Worm (Caenorhabditis elegans): Measurements from ENCODE around the gene oac-22.

Gene oac-22

DNA sequence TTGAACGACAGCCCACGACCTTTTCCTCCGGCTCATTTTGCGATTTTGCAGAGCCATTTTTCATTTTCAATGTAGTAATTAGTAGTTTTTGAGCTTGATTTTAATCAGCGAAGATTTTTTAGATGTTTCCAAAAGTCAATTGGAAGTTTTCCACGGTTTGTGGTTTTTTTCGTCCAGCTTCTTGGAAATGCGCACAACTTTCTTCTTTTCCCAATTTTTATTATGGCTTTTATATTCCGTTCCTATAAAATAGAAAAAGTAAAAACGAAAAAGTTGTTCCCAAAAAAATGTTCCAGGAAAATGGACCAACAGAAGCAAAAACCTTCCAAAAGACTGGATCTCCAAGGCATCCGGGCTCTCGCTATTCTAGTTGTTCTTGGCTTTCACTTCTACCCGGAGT, at the start of gene oac-22:
TSS of gene oac-22 (plus strand) at position 301 of the 400 bp plus-strand sequence.
- TF ChIP-seq him-1 (tag; optimal IDR thresholded peaks at IDR 0.05) = no peak
- no peak for TF ChIP-seq W03F9.2 (tag; optimal IDR thresholded peaks at IDR 0.05)
- no peak for TF ChIP-seq dao-5 (tag; optimal IDR thresholded peaks at IDR 0.05)

DNA sequence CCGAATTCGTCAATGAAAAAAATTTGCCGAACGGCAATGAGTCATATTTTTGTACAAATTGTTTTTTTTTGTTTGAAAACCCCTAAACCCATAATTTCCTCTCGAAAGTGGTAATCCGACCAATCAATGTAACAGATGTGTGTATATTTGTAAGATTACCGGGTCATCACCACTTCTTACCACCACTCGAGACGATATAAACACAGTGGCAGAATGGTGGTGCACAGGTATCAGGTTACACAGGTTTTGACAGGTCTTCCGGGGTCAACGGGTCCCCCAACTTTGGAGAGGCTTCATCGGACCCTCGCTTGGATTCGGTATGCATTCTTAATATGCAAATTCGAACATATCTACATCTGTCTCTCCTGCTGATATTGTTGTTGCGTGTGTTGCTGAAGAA, 46.8 kb upstream of the oac-22 start:
- no peak for TF ChIP-seq W03F9.2 (tag; optimal IDR thresholded peaks at IDR 0.05)

DNA sequence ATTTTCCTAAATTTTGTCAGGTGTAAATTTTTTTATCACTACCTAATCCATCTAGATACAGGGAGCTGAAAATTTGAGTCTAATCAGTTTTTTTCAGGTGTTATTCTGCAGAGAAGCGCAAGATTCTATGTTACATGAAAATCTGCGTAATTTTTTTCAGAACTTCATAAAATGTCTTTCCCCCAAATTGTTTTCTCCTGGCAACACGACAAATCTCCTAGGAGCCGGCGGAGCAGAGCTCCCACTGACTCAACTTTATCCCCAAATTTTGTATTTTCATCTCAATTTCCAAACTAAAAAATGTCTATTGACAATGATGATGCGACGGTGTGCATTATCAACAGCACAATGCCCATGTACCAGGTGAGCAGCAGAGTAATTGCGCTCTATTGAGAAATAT, 46.0 kb upstream of the oac-22 start, which contains the start of gene F28F9.2:
TSS of gene F28F9.2 (plus strand) at position 301 of the 400 bp plus-strand sequence.
- TF ChIP-seq W03F9.2 (tag; optimal IDR thresholded peaks at IDR 0.05) = no peak
- TF ChIP-seq him-1 (tag; optimal IDR thresholded peaks at IDR 0.05) = no peak
- TF ChIP-seq dao-5 (tag; optimal IDR thresholded peaks at IDR 0.05) = no peak

DNA sequence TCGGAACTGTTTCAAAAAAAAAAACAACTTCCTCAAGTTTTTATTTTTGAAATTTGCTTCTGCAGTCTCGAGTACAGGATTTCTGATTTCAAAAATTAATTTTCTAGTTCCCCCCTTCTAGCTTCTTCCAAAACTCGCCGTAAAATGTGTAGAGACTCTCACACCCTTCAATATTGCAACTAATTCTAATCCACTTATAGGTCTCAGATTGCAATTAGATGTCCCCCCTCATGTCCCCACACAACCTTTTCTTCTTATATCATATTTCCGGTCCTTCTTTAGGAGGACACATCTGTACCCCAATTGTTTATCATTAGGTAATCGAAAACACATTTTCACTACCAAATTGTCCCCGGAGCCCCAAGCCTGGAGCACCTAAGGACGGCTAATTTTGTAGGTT, 45.0 kb upstream of the oac-22 start:
- no peak for TF ChIP-seq W03F9.2 (tag; optimal IDR thresholded peaks at IDR 0.05)
- no peak for TF ChIP-seq dao-5 (tag; optimal IDR thresholded peaks at IDR 0.05)
- no peak for TF ChIP-seq him-1 (tag; optimal IDR thresholded peaks at IDR 0.05)

DNA sequence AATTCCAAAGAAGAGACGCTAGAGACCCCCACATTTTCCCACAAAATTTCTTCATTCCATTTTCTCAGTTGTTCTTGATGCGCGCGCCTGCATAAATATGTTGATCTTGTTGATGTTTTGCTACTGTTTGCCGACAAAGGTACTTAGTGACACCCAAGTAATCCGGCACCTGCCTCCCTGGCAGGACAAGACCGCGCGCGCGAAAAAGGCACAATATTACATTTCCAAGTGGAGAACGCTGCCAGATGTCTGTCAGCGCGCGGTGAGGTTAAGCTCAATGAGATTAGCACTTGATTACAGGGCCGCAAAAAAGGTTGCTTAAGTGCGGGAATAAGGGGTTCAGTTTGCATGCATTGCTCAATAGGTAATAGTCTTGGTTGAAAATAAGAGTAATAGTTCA, 43.9 kb upstream of the oac-22 start:
- TF ChIP-seq dao-5 (tag; optimal IDR thresholded peaks at IDR 0.05) = no peak
- no peak for TF ChIP-seq him-1 (tag; optimal IDR thresholded peaks at IDR 0.05)
- no peak for TF ChIP-seq W03F9.2 (tag; optimal IDR thresholded peaks at IDR 0.05)

DNA sequence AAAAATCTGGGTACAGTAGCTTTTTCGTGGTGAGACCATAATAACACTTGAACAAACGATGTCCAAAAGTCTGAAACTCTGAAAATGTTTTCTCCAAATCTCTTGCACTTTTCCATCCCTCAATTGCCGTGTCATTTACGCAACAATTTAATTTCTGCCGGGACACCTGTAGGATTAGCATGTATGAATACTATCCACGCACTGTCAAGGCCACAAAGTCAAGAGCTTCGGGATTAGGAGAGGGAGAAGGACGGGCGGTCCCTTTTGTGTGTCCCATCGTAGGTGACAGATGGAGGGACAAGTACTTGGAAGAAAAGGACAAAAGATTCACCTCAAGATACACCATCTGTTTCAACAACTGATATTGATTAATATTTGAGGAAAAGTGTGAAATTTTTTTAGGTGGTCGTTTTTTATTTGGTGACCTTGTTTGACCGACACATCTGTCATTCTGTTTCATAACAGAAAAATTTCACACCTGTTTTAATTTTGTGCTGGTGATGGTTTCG, 42.4 kb upstream of the oac-22 start:
- no peak for TF ChIP-seq W03F9.2 (tag; optimal IDR thresholded peaks at IDR 0.05)
- TF ChIP-seq dao-5 (tag; optimal IDR thresholded peaks at IDR 0.05) = no peak
- TF ChIP-seq him-1 (tag; optimal IDR thresholded peaks at IDR 0.05) = no peak

DNA sequence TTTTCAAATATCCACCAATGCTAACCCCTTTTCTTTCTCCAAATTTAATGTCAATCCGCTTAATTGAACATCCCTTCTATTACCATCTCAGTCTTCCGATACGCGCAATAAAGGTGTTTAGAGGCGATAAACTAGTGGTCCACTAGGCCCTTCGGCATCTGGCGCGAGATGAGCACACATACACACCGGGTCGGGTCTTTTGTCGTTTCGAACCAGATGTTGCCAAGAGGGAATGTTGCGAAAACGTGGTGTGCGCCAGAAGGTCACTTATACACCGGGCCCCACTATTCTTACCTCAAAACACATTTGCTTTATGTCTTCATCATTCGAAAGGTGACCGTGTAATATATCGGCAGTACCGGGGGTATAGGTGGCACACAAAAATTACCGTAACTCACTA, 41.5 kb upstream of the oac-22 start:
- TF ChIP-seq W03F9.2 (tag; optimal IDR thresholded peaks at IDR 0.05) = no peak

DNA sequence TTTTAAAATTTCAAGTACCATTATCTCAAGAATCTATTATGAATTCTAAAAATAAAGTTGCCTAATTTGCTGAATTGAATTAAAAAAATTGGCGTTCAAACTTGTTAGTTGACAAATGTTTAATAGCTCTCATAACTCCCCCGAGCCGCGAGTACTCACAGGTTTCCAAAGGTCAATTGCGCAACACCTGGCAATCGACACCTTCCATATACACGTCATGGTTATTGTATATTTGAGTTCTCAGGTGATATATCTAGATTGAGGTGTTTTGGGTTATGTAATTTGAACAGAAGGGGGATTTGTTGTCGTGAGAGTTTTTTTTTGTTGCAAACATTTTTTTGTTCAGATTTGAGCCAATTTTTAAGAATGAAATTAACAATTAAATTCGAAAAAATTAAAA, 40.9 kb upstream of the oac-22 start:
- no peak for TF ChIP-seq W03F9.2 (tag; optimal IDR thresholded peaks at IDR 0.05)
- no peak for TF ChIP-seq dao-5 (tag; optimal IDR thresholded peaks at IDR 0.05)
- TF ChIP-seq him-1 (tag; optimal IDR thresholded peaks at IDR 0.05) = no peak

DNA sequence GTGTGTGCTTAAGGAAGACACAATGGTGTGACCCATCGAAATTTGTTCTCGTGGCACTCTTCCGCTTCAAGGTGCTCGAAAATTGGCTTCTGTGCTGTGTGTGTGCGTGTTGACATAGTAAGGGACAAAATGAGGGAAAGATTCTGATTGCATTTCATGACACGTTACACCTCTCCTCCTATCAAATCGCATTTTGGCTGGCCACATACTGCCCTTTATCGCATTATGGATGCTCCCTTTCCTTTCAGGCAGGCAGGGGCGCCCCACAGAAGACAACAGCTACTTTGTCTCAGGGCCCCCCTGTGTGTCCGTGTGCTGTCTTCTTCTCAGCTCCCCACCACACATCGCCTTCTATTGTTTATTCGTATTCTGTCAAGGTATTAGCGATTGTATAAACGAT, 38.0 kb upstream of the oac-22 start:
- TF ChIP-seq him-1 (tag; optimal IDR thresholded peaks at IDR 0.05) (no peak), W03F9.2 (tag; optimal IDR thresholded peaks at IDR 0.05) (no peak), dao-5 (tag; optimal IDR thresholded peaks at IDR 0.05) (no peak)

DNA sequence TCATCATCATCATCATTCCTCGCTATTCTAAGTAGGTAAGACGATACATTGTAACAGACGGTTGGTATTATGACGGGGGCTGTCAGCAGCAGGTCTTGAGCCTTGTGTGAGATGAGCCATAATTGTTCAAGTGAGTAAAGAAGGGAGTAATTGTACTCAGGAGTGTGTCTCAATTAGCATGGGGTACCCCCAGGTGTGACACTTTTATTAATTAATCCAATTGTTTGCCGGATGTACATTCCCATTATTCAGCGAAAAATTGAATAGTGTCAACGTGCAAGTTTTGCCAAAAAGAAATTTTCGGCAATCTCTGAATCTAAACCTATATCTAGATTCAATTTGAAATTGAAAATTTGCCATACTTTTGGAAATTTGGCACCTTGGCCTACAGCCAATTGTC, 36.5 kb upstream of the oac-22 start:
- no peak for TF ChIP-seq dao-5 (tag; optimal IDR thresholded peaks at IDR 0.05)
- no peak for TF ChIP-seq W03F9.2 (tag; optimal IDR thresholded peaks at IDR 0.05)
- no peak for TF ChIP-seq him-1 (tag; optimal IDR thresholded peaks at IDR 0.05)

DNA sequence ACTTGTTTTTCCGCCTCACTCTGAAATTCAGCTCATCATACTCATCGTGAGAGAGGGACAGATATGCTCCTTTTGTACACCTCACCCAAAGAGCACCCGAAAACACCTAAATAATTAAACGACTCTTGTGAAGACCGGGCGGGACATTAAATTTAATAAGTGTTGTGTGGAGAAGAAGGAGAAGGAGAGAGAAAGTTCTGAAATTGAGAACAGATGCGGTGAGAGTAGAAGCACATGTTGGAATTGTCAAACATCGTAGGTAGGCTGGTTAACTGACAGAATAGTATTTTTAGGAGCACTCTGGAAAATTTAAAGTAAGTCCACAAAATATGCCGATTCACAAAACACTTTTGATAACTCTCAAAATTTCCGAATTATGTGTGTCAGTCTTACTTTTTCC, 31.9 kb upstream of the oac-22 start:
- TF ChIP-seq W03F9.2 (tag; optimal IDR thresholded peaks at IDR 0.05) (no peak), him-1 (tag; optimal IDR thresholded peaks at IDR 0.05) (no peak), dao-5 (tag; optimal IDR thresholded peaks at IDR 0.05) (no peak)

DNA sequence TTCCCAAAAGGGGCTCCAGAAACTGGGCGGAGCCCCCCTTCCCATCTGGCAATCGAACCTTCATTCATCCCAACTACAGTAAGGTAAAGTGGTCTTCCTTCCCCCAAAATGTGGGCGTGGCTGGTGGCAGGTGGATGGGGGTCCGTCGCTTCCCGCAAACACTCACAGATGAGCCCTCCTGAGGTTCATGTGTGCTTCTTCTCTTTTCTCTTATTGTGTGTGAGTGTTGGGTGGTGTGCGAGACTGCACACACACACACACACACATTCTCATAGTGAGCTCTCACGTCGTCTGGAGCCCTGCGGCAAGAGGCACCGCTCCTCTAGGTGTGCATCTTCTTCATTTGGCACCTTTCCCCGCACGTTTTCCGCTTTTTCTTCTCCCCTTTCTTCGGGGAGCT, 30.9 kb upstream of the oac-22 start:
- TF ChIP-seq dao-5 (tag; optimal IDR thresholded peaks at IDR 0.05) (no peak), him-1 (tag; optimal IDR thresholded peaks at IDR 0.05) (no peak), W03F9.2 (tag; optimal IDR thresholded peaks at IDR 0.05) (no peak)

DNA sequence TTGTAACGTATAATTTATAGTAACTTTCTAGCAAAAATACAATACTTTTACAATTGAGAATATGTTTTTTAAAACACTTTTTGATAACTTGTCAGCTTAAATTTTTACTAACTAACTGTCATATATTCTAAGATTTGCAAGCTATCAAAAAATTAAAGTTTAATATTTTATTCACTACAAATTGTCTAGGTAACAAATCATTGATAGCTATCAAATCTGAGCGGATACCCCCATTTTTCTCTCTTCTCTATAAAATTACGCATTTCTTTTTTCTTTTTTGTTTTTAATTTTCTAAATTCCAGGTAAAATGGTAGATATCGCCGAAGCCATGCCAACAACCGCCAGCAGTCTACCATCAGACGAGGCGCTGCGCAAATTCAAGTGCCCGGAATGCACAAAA, 29.9 kb upstream of the oac-22 start, which contains the start of gene zag-1:
TSS of gene zag-1 (plus strand) at position 301 of the 400 bp plus-strand sequence.
- no peak for TF ChIP-seq him-1 (tag; optimal IDR thresholded peaks at IDR 0.05)
- TF ChIP-seq dao-5 (tag; optimal IDR thresholded peaks at IDR 0.05) = no peak
- TF ChIP-seq W03F9.2 (tag; optimal IDR thresholded peaks at IDR 0.05) = no peak

DNA sequence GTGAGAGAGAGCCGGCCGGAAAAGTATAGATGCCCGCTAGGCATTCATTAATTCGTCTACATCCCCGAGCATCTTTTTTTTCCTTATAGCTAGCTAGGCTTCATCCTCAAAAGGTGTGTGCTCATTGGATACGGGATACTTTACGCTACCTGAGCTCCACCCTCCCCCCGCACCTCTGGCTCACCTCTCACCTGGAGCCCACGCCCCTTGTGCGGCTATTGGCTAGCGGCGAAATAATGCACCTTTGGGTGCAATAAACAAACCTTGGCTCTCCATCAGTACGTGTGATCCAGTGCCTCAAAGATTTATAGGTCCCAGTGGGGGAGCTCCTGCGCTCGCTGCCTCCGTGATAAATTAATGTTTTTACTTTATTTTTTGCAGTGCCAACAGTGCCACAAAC, 29.3 kb upstream of the oac-22 start:
- TF ChIP-seq him-1 (tag; optimal IDR thresholded peaks at IDR 0.05) (no peak), dao-5 (tag; optimal IDR thresholded peaks at IDR 0.05) (no peak), W03F9.2 (tag; optimal IDR thresholded peaks at IDR 0.05) (no peak)

DNA sequence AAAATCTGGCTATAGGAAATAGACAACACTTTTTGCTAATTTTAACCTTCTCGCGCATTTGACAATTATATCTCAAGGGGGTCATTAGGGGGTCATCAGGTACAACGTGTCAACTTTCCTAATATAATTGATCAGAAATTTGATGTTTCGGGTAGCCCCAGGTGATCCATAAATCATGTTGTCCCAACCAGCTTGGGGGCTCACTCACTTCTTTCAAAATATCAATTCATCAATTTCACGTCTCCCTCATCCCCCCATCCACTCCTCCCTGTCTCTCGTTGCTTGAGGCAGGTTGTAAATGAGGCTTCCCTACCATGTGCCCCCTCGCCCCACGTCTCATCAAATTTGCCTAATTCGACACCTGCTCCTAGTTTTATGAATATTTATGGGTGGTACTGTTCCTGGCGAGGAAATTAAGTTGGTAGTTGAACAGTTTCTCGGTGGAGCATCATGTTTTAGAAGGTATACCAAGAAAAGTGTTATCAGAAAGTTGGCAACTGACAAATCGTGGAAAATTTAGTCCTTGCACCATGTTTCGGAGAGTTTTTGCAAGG, 27.4 kb upstream of the oac-22 start:
- TF ChIP-seq W03F9.2 (tag; optimal IDR thresholded peaks at IDR 0.05) (no peak), him-1 (tag; optimal IDR thresholded peaks at IDR 0.05) (no peak), dao-5 (tag; optimal IDR thresholded peaks at IDR 0.05) (no peak)
